Fruit fly (Drosophila melanogaster): ENCODE data around the gene Cpr65Ax2.

The Cpr65Ax2 gene

dm6 chr3L:6136691-6137090 lies 14.0 kb downstream of the Cpr65Ax2 start, which contains the start of gene Lcp65Af:
Gene Lcp65Af, minus strand, starts transcription at chr3L:6136791.
- TF ChIP-seq foxo (GFP tag; optimal IDR thresholded peaks at IDR 0.05) (no peak), OdsH (GFP tag; optimal IDR thresholded peaks at IDR 0.05) (no peak), Abd-B (GFP tag; optimal IDR thresholded peaks at IDR 0.05) (no peak), jim (GFP tag; optimal IDR thresholded peaks at IDR 0.05) (no peak), sage (GFP tag; optimal IDR thresholded peaks at IDR 0.05) (no peak), Sp1 (GFP tag; optimal IDR thresholded peaks at IDR 0.05) (no peak), CrebA (GFP tag; optimal IDR thresholded peaks at IDR 0.05; ENCODE audit: borderline replicate concordance) (no peak), Mio (GFP tag; optimal IDR thresholded peaks at IDR 0.05) (no peak), CG32264 (GFP tag; optimal IDR thresholded peaks at IDR 0.05) (no peak), brk (GFP tag; optimal IDR thresholded peaks at IDR 0.05) (no peak), usp (GFP tag; optimal IDR thresholded peaks at IDR 0.05) (no peak), Hnf4 (GFP tag; optimal IDR thresholded peaks at IDR 0.05) (no peak), CG9705 (GFP tag; optimal IDR thresholded peaks at IDR 0.05) (no peak)

DNA sequence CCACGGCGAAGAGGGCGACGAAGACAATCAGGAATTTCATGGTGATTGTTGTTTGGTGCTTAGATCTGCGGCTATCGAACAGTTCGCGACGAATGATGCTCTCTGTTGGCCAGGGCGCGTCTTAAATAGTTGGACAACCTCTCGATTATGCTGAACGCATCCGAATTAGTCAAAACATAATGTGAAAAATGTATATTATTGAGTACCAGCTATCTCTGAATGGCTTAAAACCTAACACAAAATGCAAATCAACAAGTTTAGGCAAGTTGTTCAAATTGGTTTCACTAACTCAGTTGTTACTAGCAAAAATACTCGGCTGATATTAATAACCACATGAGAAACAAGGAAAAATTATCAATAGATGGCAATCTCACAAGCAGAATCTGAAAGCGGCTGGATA lies 15.5 kb downstream of the Cpr65Ax2 start, which contains the start of gene Lcp65Ag1:
Gene Lcp65Ag1, minus strand, starts transcription at position 101 of the 400 bp plus-strand sequence.
- TF ChIP-seq Mio (GFP tag; optimal IDR thresholded peaks at IDR 0.05) (no peak), HLH106 (tag; optimal IDR thresholded peaks at IDR 0.05) (no peak), CG9705 (GFP tag; optimal IDR thresholded peaks at IDR 0.05) (no peak)

DNA sequence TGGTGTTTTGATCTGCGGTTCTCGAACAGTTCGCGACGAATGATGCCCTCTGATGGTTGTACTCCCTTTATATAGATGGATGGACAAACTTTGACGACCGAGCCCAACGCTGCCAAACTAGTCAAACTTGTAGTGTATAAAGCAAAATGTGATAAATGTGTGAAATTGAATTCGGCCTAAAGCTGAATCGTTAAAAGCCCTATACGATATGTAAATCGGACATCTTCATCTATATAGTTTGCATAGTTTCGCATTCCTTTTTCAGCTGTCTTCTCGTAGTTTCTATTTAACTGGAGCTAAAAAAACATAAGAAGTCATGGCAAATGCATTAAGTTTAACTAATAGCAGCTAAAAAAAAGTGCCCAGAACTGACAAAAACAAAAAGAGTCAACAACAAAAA lies 17.1 kb downstream of the Cpr65Ax2 start, which contains the start of gene Lcp65Ag2:
Gene Lcp65Ag2, minus strand, starts transcription at position 48 of the 400 bp plus-strand sequence.
- no peak for TF ChIP-seq Jra (GFP tag; optimal IDR thresholded peaks at IDR 0.05)
- no peak for TF ChIP-seq sage (GFP tag; optimal IDR thresholded peaks at IDR 0.05)
- no peak for TF ChIP-seq Mio (GFP tag; optimal IDR thresholded peaks at IDR 0.05)
- no peak for TF ChIP-seq dmrt93B (GFP tag; optimal IDR thresholded peaks at IDR 0.05)
- no peak for TF ChIP-seq woc (GFP tag; optimal IDR thresholded peaks at IDR 0.05)
- no peak for TF ChIP-seq psq (GFP tag; optimal IDR thresholded peaks at IDR 0.05)
- TF ChIP-seq Dif (GFP tag; optimal IDR thresholded peaks at IDR 0.05; ENCODE audit: partially characterized antibody): no peak
- no peak for TF ChIP-seq pan (optimal IDR thresholded peaks at IDR 0.05)
- no peak for TF ChIP-seq Dfd (GFP tag; optimal IDR thresholded peaks at IDR 0.05)
- no peak for TF ChIP-seq dsf (GFP tag; optimal IDR thresholded peaks at IDR 0.05; ENCODE audit: borderline replicate concordance)
- TF ChIP-seq Hr83 (GFP tag; optimal IDR thresholded peaks at IDR 0.05; ENCODE audit: poor library complexity, severe bottlenecking): no peak
- no peak for TF ChIP-seq HLH106 (tag; optimal IDR thresholded peaks at IDR 0.05)
- TF ChIP-seq usp (GFP tag; optimal IDR thresholded peaks at IDR 0.05): no peak
- TF ChIP-seq dl (GFP tag; optimal IDR thresholded peaks at IDR 0.05; ENCODE audit: insufficient read depth in 1 of 2, partially characterized antibody in 2 of 2): no peak
- TF ChIP-seq CG32264 (GFP tag; optimal IDR thresholded peaks at IDR 0.05): no peak
- TF ChIP-seq tai (GFP tag; optimal IDR thresholded peaks at IDR 0.05): no peak
- TF ChIP-seq Vsx2 (GFP tag; optimal IDR thresholded peaks at IDR 0.05; ENCODE audit: partially characterized antibody): no peak

- TF ChIP-seq psq (GFP tag; optimal IDR thresholded peaks at IDR 0.05) (no peak), tai (GFP tag; optimal IDR thresholded peaks at IDR 0.05) (no peak), Vsx2 (GFP tag; optimal IDR thresholded peaks at IDR 0.05; ENCODE audit: partially characterized antibody) (no peak), Hr83 (GFP tag; optimal IDR thresholded peaks at IDR 0.05; ENCODE audit: poor library complexity, severe bottlenecking) (no peak), foxo (GFP tag; optimal IDR thresholded peaks at IDR 0.05) (no peak), ey (GFP tag; optimal IDR thresholded peaks at IDR 0.05) (no peak), CG9705 (GFP tag; optimal IDR thresholded peaks at IDR 0.05) (no peak), Sp1 (GFP tag; optimal IDR thresholded peaks at IDR 0.05) (no peak), Dfd (GFP tag; optimal IDR thresholded peaks at IDR 0.05) (no peak), N (GFP tag; optimal IDR thresholded peaks at IDR 0.05) (no peak), Abd-B (GFP tag; optimal IDR thresholded peaks at IDR 0.05) (no peak), HLH106 (tag; optimal IDR thresholded peaks at IDR 0.05) (no peak), br (GFP tag; optimal IDR thresholded peaks at IDR 0.05) (no peak), Jra (GFP tag; optimal IDR thresholded peaks at IDR 0.05) (no peak)
Measured at dm6 chr3L:6132009-6132408, 18.6 kb downstream of the Cpr65Ax2 start, which contains the start of gene Cpr65Au. Gene Cpr65Au, minus strand, starts transcription at chr3L:6132109.

DNA sequence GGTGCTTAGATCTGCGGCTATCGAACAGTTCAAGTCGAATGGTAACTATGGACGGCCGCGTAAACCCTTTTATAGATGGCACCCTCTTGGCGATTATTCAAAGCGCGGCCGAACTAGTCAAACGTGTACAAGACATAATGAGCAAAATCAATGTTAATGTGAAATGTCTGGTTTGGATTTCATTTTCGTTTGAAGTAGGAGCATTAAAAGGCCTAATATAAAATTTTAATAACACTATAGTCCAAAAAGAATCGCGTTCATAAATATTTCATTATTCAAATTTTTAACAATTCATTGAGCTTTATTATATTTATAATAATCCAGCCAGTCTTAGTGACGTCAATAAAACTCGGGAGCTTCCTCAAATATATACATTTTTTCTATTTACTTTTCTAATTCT lies 19.7 kb downstream of the Cpr65Ax2 start, which contains the start of gene Lcp65Ag3:
Gene Lcp65Ag3, minus strand, starts transcription at position 46 of the 400 bp plus-strand sequence.
- TF ChIP-seq Dif (GFP tag; optimal IDR thresholded peaks at IDR 0.05; ENCODE audit: partially characterized antibody) (no peak), CG32264 (GFP tag; optimal IDR thresholded peaks at IDR 0.05) (no peak), Vsx2 (GFP tag; optimal IDR thresholded peaks at IDR 0.05; ENCODE audit: partially characterized antibody) (no peak), lola (GFP tag; optimal IDR thresholded peaks at IDR 0.05) (no peak), CG9705 (GFP tag; optimal IDR thresholded peaks at IDR 0.05) (no peak), h (GFP tag; optimal IDR thresholded peaks at IDR 0.05) (no peak), Hnf4 (GFP tag; optimal IDR thresholded peaks at IDR 0.05) (no peak), ey (GFP tag; optimal IDR thresholded peaks at IDR 0.05) (no peak), CrebA (GFP tag; optimal IDR thresholded peaks at IDR 0.05; ENCODE audit: borderline replicate concordance) (no peak), N (GFP tag; optimal IDR thresholded peaks at IDR 0.05) (no peak), psq (GFP tag; optimal IDR thresholded peaks at IDR 0.05) (no peak), woc (GFP tag; optimal IDR thresholded peaks at IDR 0.05) (no peak), GATAd (GFP tag; optimal IDR thresholded peaks at IDR 0.05) (no peak), Mio (GFP tag; optimal IDR thresholded peaks at IDR 0.05) (no peak), OdsH (GFP tag; optimal IDR thresholded peaks at IDR 0.05) (no peak), Myc (optimal IDR thresholded peaks at IDR 0.05) (no peak), rgr (GFP tag; optimal IDR thresholded peaks at IDR 0.05) (no peak)
